Fruit fly (Drosophila melanogaster) whole organism: ENCODE measurements around the gene Sf3a2.

ENCODE experiments used
- Dll ChIP-seq: fragments of >200 bp; optimal IDR thresholded peaks from 2 replicates; lab custom pipeline; 2017
- psq ChIP-seq: fragments of >200 bp; optimal IDR thresholded peaks from 2 replicates; lab custom pipeline; 2017
- usp ChIP-seq: fragments of >200 bp; optimal IDR thresholded peaks from 2 replicates; lab custom pipeline; 2017; ENCODE audit warnings: missing biosample characterization, missing genetic modification characterization, mixed read lengths

dm6 chr3L:12853423-12853822 is 39.6 kb upstream of the Sf3a2 start, which contains the start of gene Ent3:
- TF ChIP-seq usp (GFP tag; lab: Kevin White, UChicago) (no peak), psq (lab: Kevin White, UChicago) (no peak), Dll (lab: Kevin White, UChicago) (no peak)
